Worm (Caenorhabditis elegans) whole organism, L4 larva: Measurements from ENCODE around the gene atx-3.

Source experiments
- Y75B8A.6 ChIP-seq: fragments of 200-800 bp; sonication (Bioruptor generic); IDR thresholded peaks from 2 replicates; pipeline ENCODE4 v1.3.6; 2022; ENCODE audit warnings: missing genetic modification reagents, missing genetic modification characterization, missing compliant biosample characterization
- ama-1 ChIP-seq: fragments of 150-350 bp; optimal IDR thresholded peaks from 2 replicates; lab custom pipeline; 2014; ENCODE audit warnings: inconsistent platforms, mixed read lengths
- ceh-82 ChIP-seq: sonication (generic microtip); optimal IDR thresholded peaks from 2 replicates; lab custom pipeline; 2017; ENCODE audit warnings: missing biosample characterization, missing genetic modification characterization
- fkh-10 ChIP-seq: fragments of 150-350 bp; optimal IDR thresholded peaks from 2 replicates; lab custom pipeline; 2014; ENCODE audit warnings: missing biosample characterization, missing genetic modification reagents, missing genetic modification characterization
- madf-5 ChIP-seq, 2 experiments: fragments of 200-800 bp; sonication (Bioruptor generic); IDR thresholded peaks; 2 replicates each; pipeline ENCODE4 v1.3.6; 2022; ENCODE audit warnings: missing compliant biosample characterization in 2 of 2, missing genetic modification characterization in 2 of 2
- mes-2 ChIP-seq: sonication (generic microtip); optimal IDR thresholded peaks from 2 replicates; lab custom pipeline; 2016; ENCODE audit warnings: missing genotype, mild to moderate bottlenecking, missing genetic modification characterization, missing compliant biosample characterization; ENCODE audit not compliant: poor library complexity, severe bottlenecking
- nhr-10 ChIP-seq: fragments of 150-350 bp; optimal IDR thresholded peaks from 2 replicates; lab custom pipeline; 2014; ENCODE audit warnings: missing biosample characterization, missing genetic modification characterization
- nhr-237 ChIP-seq: sonication (generic microtip); optimal IDR thresholded peaks from 2 replicates; lab custom pipeline; 2017; ENCODE audit warnings: missing biosample characterization, missing genetic modification characterization
- nhr-77 ChIP-seq: fragments of 150-350 bp; optimal IDR thresholded peaks from 2 replicates; lab custom pipeline; 2014; ENCODE audit warnings: missing biosample characterization, missing genetic modification characterization

- TF ChIP-seq madf-5 (GFP tag; IDR thresholded peaks at IDR 0.05; lab: Robert Waterston, UW) (no peak), ama-1 (lab: Kevin White, UChicago) (peak; percentile 94), ceh-82 (tag; lab: Kevin White, UChicago) (no peak), nhr-77 (tag; lab: Kevin White, UChicago) (peak; percentile 56), fkh-10 (GFP tag; lab: Kevin White, UChicago) (no peak), Y75B8A.6 (no peak), nhr-10 (tag; lab: Kevin White, UChicago) (peak; percentile 85), mes-2 (tag; lab: Kevin White, UChicago) (peak; percentile 75), nhr-237 (no peak)
These were observed 7.4 kb downstream of the atx-3 start, which contains the start of gene lsm-5 for ce11 chrV:15569702-15570430.
